Fruit fly (Drosophila melanogaster): ENCODE data around the gene CycK.
A peak's percentile ranks its signal among the peaks of the same experiment; 100 is the strongest.

Gene CycK

dm6 chr2L:22144127-22144526, 14.2 kb upstream of the CycK start (continued):
- TF ChIP-seq CG15073 (GFP tag; optimal IDR thresholded peaks at IDR 0.05) (no peak), Usf (GFP tag; optimal IDR thresholded peaks at IDR 0.05) (no peak), run (tag; optimal IDR thresholded peaks at IDR 0.05) (no peak), Aef1 (GFP tag; IDR thresholded peaks at IDR 0.05) (no peak), Deaf1 (tag; optimal IDR thresholded peaks at IDR 0.05) (peak; percentile 9), CG12104 (GFP tag; optimal IDR thresholded peaks at IDR 0.05) (no peak), ci (GFP tag; IDR thresholded peaks at IDR 0.05) (no peak), nerfin-1 (tag; optimal IDR thresholded peaks at IDR 0.05) (peak; percentile 64), Sox100B (GFP tag; optimal IDR thresholded peaks at IDR 0.05) (peak; percentile 32), mam (GFP tag; optimal IDR thresholded peaks at IDR 0.05) (no peak), CG11695 (GFP tag; IDR thresholded peaks at IDR 0.05) (no peak), stc (GFP tag; IDR thresholded peaks at IDR 0.05) (peak; percentile 33; the same call in 1 of the 2 replicates), ash1 (GFP tag; optimal IDR thresholded peaks at IDR 0.05) (peak; percentile 25), pzg (GFP tag; optimal IDR thresholded peaks at IDR 0.05) (no peak), CG11504 (tag; optimal IDR thresholded peaks at IDR 0.05) (peak; percentile 29), jing (GFP tag; optimal IDR thresholded peaks at IDR 0.05) (no peak), Sry-β (GFP tag; optimal IDR thresholded peaks at IDR 0.05) (peak; percentile 14), CG15514 (GFP tag; optimal IDR thresholded peaks at IDR 0.05) (peak; percentile 52), toy (GFP tag; IDR thresholded peaks at IDR 0.05) (peak; percentile 53; the same call in 1 of the 2 replicates), B-H2 (GFP tag; optimal IDR thresholded peaks at IDR 0.05) (no peak), CG13624 (GFP tag; optimal IDR thresholded peaks at IDR 0.05) (no peak), CG7556 (GFP tag; optimal IDR thresholded peaks at IDR 0.05) (no peak), seq (GFP tag; IDR thresholded peaks at IDR 0.05) (no peak), CG3407 (GFP tag; optimal IDR thresholded peaks at IDR 0.05) (no peak), CG42726 (GFP tag; IDR thresholded peaks at IDR 0.05; ENCODE audit: partially characterized antibody) (no peak), Awh (GFP tag; IDR thresholded peaks at IDR 0.05) (peak; percentile 60; the same call in 1 of the 2 replicates), CG7372 (GFP tag; IDR thresholded peaks at IDR 0.05) (no peak), CG12769 (tag; optimal IDR thresholded peaks at IDR 0.05) (no peak), CG30020 (tag; optimal IDR thresholded peaks at IDR 0.05) (peak; percentile 28), row (GFP tag; IDR thresholded peaks at IDR 0.05) (no peak), MBD-R2 (GFP tag; IDR thresholded peaks at IDR 0.05) (no peak), CTCF (GFP tag; optimal IDR thresholded peaks at IDR 0.05) (no peak), CG4282 (GFP tag; optimal IDR thresholded peaks at IDR 0.05) (no peak), CG7271 (tag; optimal IDR thresholded peaks at IDR 0.05) (peak; percentile 21), CG10209 (GFP tag; optimal IDR thresholded peaks at IDR 0.05) (no peak), CG1792 (GFP tag; optimal IDR thresholded peaks at IDR 0.05) (no peak), CG9215 (GFP tag; IDR thresholded peaks at IDR 0.05) (no peak), dpn (GFP tag; optimal IDR thresholded peaks at IDR 0.05) (no peak), ham (GFP tag; IDR thresholded peaks at IDR 0.05) (no peak), CG10959 (GFP tag; IDR thresholded peaks at IDR 0.05) (no peak), z (GFP tag; IDR thresholded peaks at IDR 0.05) (no peak), disco-r (GFP tag; optimal IDR thresholded peaks at IDR 0.05) (no peak), CG15479 (GFP tag; optimal IDR thresholded peaks at IDR 0.05) (no peak), E2f2 (GFP tag; IDR thresholded peaks at IDR 0.05) (no peak), gro (GFP tag; optimal IDR thresholded peaks at IDR 0.05) (no peak), Oaz (GFP tag; IDR thresholded peaks at IDR 0.05) (no peak), HLH3B (GFP tag; IDR thresholded peaks at IDR 0.05) (no peak), CG2202 (tag; optimal IDR thresholded peaks at IDR 0.05) (no peak), CG2116 (GFP tag; optimal IDR thresholded peaks at IDR 0.05) (no peak), scrt (GFP tag; optimal IDR thresholded peaks at IDR 0.05) (peak; percentile 4), tap (tag; optimal IDR thresholded peaks at IDR 0.05) (peak; percentile 59), twi (tag; optimal IDR thresholded peaks at IDR 0.05) (no peak), NC2β (GFP tag; optimal IDR thresholded peaks at IDR 0.05) (no peak)
